Worm (Caenorhabditis elegans) whole organism, L1 larva: ENCODE measurements around the gene swm-1.

Experiments used
- C34B4.2 ChIP-seq: sonication (generic microtip); optimal IDR thresholded peaks from 2 replicates; lab custom pipeline; 2017; ENCODE audit warnings: mild to moderate bottlenecking, missing genetic modification characterization, missing compliant biosample characterization
- F16B12.6 ChIP-seq: fragments of 150-350 bp; optimal IDR thresholded peaks from 2 replicates; lab custom pipeline; 2014; ENCODE audit warnings: missing biosample characterization, missing genetic modification characterization
- alr-1 ChIP-seq: fragments of 200-800 bp; sonication (Bioruptor generic); optimal IDR thresholded peaks from 2 replicates; lab custom pipeline; 2018; ENCODE audit warnings: borderline replicate concordance, mild to moderate bottlenecking, missing genetic modification characterization, missing compliant biosample characterization
- blmp-1 ChIP-seq: fragments of 150-350 bp; optimal IDR thresholded peaks from 2 replicates; lab custom pipeline; 2014; ENCODE audit warnings: missing biosample characterization, missing genetic modification characterization
- ceh-8 ChIP-seq: fragments of 200-800 bp; sonication (Bioruptor generic); optimal IDR thresholded peaks from 2 replicates; lab custom pipeline; 2018; ENCODE audit warnings: mild to moderate bottlenecking, missing genetic modification characterization, moderate library complexity, missing compliant biosample characterization
- ceh-88 ChIP-seq: fragments of 200-800 bp; sonication (Bioruptor generic); IDR thresholded peaks from 2 replicates; pipeline ENCODE4 v1.3.6; 2022; ENCODE audit warnings: missing genetic modification characterization, missing compliant biosample characterization
- efl-1 ChIP-seq, 4 experiments: fragments of 150-350 bp; optimal IDR thresholded peaks in 3 of 4; peaks in 1 of 4; 1 replicate in 1 of 4; 2 replicates in 3 of 4; lab custom pipeline; 2014; ENCODE audit warnings: missing biosample characterization in 2 of 4, missing genetic modification characterization in 2 of 4, missing genetic modification reagents in 2 of 4
- egl-27 ChIP-seq, 2 experiments: fragments of 150-350 bp in 1 of 2; sonication (generic microtip); optimal IDR thresholded peaks; 3 replicates each; lab custom pipeline; 2017 to 2018; ENCODE audit warnings: missing biosample characterization in 2 of 2, missing genetic modification characterization in 2 of 2, missing genetic modification reagents in 2 of 2
- elt-2 ChIP-seq: sonication (generic microtip); optimal IDR thresholded peaks from 2 replicates; lab custom pipeline; 2016; ENCODE audit warnings: missing genetic modification characterization, mild to moderate bottlenecking, inconsistent platforms, missing compliant biosample characterization, missing genetic modification reagents
- elt-3 ChIP-seq, 6 experiments: fragments of 150-350 bp in 1 of 6; sonication (generic microtip); optimal IDR thresholded peaks; 2 replicates each; lab custom pipeline; 2017 to 2018; ENCODE audit warnings: missing biosample characterization in 6 of 6, missing genetic modification characterization in 6 of 6, inconsistent platforms in 1 of 6
- ets-5 ChIP-seq: fragments of 200-800 bp; sonication (Bioruptor generic); IDR thresholded peaks from 2 replicates; pipeline ENCODE4 v1.3.6; 2022; ENCODE audit warnings: missing genetic modification characterization, missing compliant biosample characterization
- fkh-4 ChIP-seq: sonication (generic microtip); optimal IDR thresholded peaks from 2 replicates; lab custom pipeline; 2016; ENCODE audit warnings: missing compliant biosample characterization, missing genetic modification characterization, borderline replicate concordance
- fos-1 ChIP-seq: fragments of 150-350 bp; optimal IDR thresholded peaks from 2 replicates; lab custom pipeline; 2014; ENCODE audit warnings: missing biosample characterization, missing genetic modification characterization
- grh-1 ChIP-seq: fragments of 200-800 bp; sonication (Bioruptor generic); IDR thresholded peaks from 2 replicates; pipeline ENCODE4 v1.3.6; 2022; ENCODE audit warnings: missing genetic modification reagents, missing genetic modification characterization, missing compliant biosample characterization
- hlh-4 ChIP-seq: sonication (generic microtip); optimal IDR thresholded peaks from 2 replicates; lab custom pipeline; 2016; ENCODE audit warnings: mild to moderate bottlenecking, missing genetic modification characterization, missing compliant biosample characterization
- lin-13 ChIP-seq: fragments of 150-350 bp; optimal IDR thresholded peaks from 2 replicates; lab custom pipeline; 2014; ENCODE audit warnings: missing biosample characterization, missing genetic modification reagents, missing genetic modification characterization
- lin-14 ChIP-seq: fragments of 200-800 bp; sonication (Bioruptor generic); optimal IDR thresholded peaks from 2 replicates; lab custom pipeline; 2018; ENCODE audit warnings: mild to moderate bottlenecking, missing genetic modification characterization, moderate library complexity, missing compliant biosample characterization
- lin-15B ChIP-seq: fragments of 150-350 bp; sonication (generic microtip); optimal IDR thresholded peaks from 3 replicates; lab custom pipeline; 2014; ENCODE audit warnings: missing biosample characterization, missing genetic modification characterization
- lir-3 ChIP-seq: sonication (generic microtip); optimal IDR thresholded peaks from 2 replicates; lab custom pipeline; 2016; ENCODE audit warnings: mild to moderate bottlenecking, missing genetic modification characterization, moderate library complexity, missing compliant biosample characterization; ENCODE audit not compliant: poor library complexity
- lsy-2 ChIP-seq, 2 experiments: fragments of 150-350 bp; optimal IDR thresholded peaks; 2 replicates each; lab custom pipeline; 2014; ENCODE audit warnings: missing biosample characterization in 2 of 2, missing genetic modification characterization in 2 of 2
- mef-2 ChIP-seq: fragments of 150-350 bp; optimal IDR thresholded peaks from 2 replicates; lab custom pipeline; 2014; ENCODE audit warnings: missing biosample characterization, missing genetic modification characterization
- nhr-12 ChIP-seq: sonication (generic microtip); optimal IDR thresholded peaks from 2 replicates; lab custom pipeline; 2017; ENCODE audit warnings: missing biosample characterization, missing genetic modification characterization
- nhr-19 ChIP-seq: fragments of 200-800 bp; sonication (Bioruptor generic); conservative IDR thresholded peaks from 2 replicates; pipeline ENCODE4 v1.3.6; 2022; ENCODE audit warnings: missing genetic modification characterization, missing compliant biosample characterization
- nhr-20 ChIP-seq: sonication (generic microtip); optimal IDR thresholded peaks from 2 replicates; lab custom pipeline; 2016; ENCODE audit warnings: mild to moderate bottlenecking, missing genetic modification characterization, missing compliant biosample characterization
- nhr-47 ChIP-seq: sonication (generic microtip); optimal IDR thresholded peaks from 2 replicates; lab custom pipeline; 2016; ENCODE audit warnings: mild to moderate bottlenecking, missing genetic modification characterization, moderate library complexity, missing compliant biosample characterization
- nhr-71 ChIP-seq: sonication (generic microtip); optimal IDR thresholded peaks from 2 replicates; lab custom pipeline; 2016; ENCODE audit warnings: mild to moderate bottlenecking, missing genetic modification characterization, moderate library complexity, missing compliant biosample characterization
- nhr-84 ChIP-seq: sonication (generic microtip); optimal IDR thresholded peaks from 2 replicates; lab custom pipeline; 2017; ENCODE audit warnings: missing biosample characterization, missing genetic modification characterization
- nhr-85 ChIP-seq: sonication (generic microtip); peaks from one replicate; lab custom pipeline; 2016; ENCODE audit warnings: missing genetic modification characterization, inconsistent platforms, missing compliant biosample characterization
- nhr-90 ChIP-seq: sonication (generic microtip); optimal IDR thresholded peaks from 2 replicates; lab custom pipeline; 2016; ENCODE audit warnings: mild to moderate bottlenecking, missing genetic modification characterization, missing compliant biosample characterization; ENCODE audit not compliant: poor library complexity
- pqm-1 ChIP-seq: sonication (generic microtip); optimal IDR thresholded peaks from 3 replicates; lab custom pipeline; 2017; ENCODE audit warnings: missing biosample characterization, missing genetic modification characterization
- rnt-1 ChIP-seq: sonication (generic microtip); optimal IDR thresholded peaks from 2 replicates; lab custom pipeline; 2016; ENCODE audit warnings: mild to moderate bottlenecking, missing genetic modification characterization, moderate library complexity, missing compliant biosample characterization
- snpc-4 ChIP-seq: fragments of 150-350 bp; optimal IDR thresholded peaks from 2 replicates; lab custom pipeline; 2014; ENCODE audit warnings: missing biosample characterization, missing genetic modification characterization
- snu-23 ChIP-seq: sonication (generic microtip); optimal IDR thresholded peaks from 2 replicates; lab custom pipeline; 2016; ENCODE audit warnings: missing genetic modification characterization, missing compliant biosample characterization
- sox-4 ChIP-seq: sonication (generic microtip); optimal IDR thresholded peaks from 2 replicates; lab custom pipeline; 2016; ENCODE audit warnings: missing genetic modification characterization, missing compliant biosample characterization
- sup-37 ChIP-seq: fragments of 200-800 bp; sonication (Bioruptor generic); optimal IDR thresholded peaks from 2 replicates; lab custom pipeline; 2018; ENCODE audit warnings: mild to moderate bottlenecking, missing genetic modification characterization, missing compliant biosample characterization
- swsn-7 ChIP-seq: sonication (generic microtip); optimal IDR thresholded peaks from 2 replicates; lab custom pipeline; 2016; ENCODE audit warnings: missing genetic modification characterization, missing compliant biosample characterization
- tbx-2 ChIP-seq: sonication (generic microtip); optimal IDR thresholded peaks from 2 replicates; lab custom pipeline; 2016; ENCODE audit warnings: missing genetic modification characterization, missing compliant biosample characterization
- unc-62 ChIP-seq: fragments of 150-350 bp; optimal IDR thresholded peaks from 2 replicates; lab custom pipeline; 2014; ENCODE audit warnings: missing biosample characterization, missing genetic modification reagents, missing genetic modification characterization
- vab-15 ChIP-seq: sonication (generic microtip); optimal IDR thresholded peaks from 2 replicates; lab custom pipeline; 2017; ENCODE audit warnings: missing genotype, mild to moderate bottlenecking, missing genetic modification characterization, missing compliant biosample characterization
- xbp-1 ChIP-seq: sonication (generic microtip); optimal IDR thresholded peaks from 2 replicates; lab custom pipeline; 2016; ENCODE audit warnings: missing genetic modification characterization, missing compliant biosample characterization
- ztf-11 ChIP-seq, 2 experiments: sonication (generic microtip); optimal IDR thresholded peaks; 2 replicates each; lab custom pipeline; 2016 to 2017; ENCODE audit warnings: missing genetic modification characterization in 2 of 2, missing biosample characterization in 1 of 2, missing compliant biosample characterization in 1 of 2

Gene swm-1

ce11 chrV:9065915-9066314, 11.2 kb upstream of the swm-1 start:
- TF ChIP-seq ceh-88 (no peak), swsn-7 (tag; lab: Kevin White, UChicago) (no peak), nhr-90 (no peak), C34B4.2 (tag; lab: Kevin White, UChicago) (no peak), elt-3 (tag; optimal IDR thresholded peaks at IDR 0.05; lab: Kevin White, UChicago) (no peak), alr-1 (no peak), snu-23 (GFP tag; lab: Kevin White, UChicago) (peak; percentile 16), hlh-4 (no peak), pqm-1 (tag; lab: Kevin White, UChicago) (no peak), lsy-2 (tag; optimal IDR thresholded peaks at IDR 0.05; lab: Kevin White, UChicago) (peak in 1 of 2 experiments; percentile 3), mef-2 (no peak), nhr-12 (no peak), lin-14 (GFP tag; lab: Kevin White, UChicago) (peak; percentile 62), egl-27 (tag; optimal IDR thresholded peaks at IDR 0.05; lab: Kevin White, UChicago) (no peak), lin-15B (tag; lab: Kevin White, UChicago) (no peak), nhr-84 (no peak), nhr-20 (peak; percentile 11), grh-1 (GFP tag; lab: Robert Waterston, UW) (no peak), nhr-85 (tag; lab: Kevin White, UChicago) (peak; percentile 91), efl-1 (optimal IDR thresholded peaks at IDR 0.05; lab: Kevin White, UChicago) (no peak), efl-1 (GFP tag; optimal IDR thresholded peaks at IDR 0.05 in 1 of 2; lab: Kevin White, UChicago) (no peak), lin-13 (GFP tag; lab: Kevin White, UChicago) (no peak), blmp-1 (tag; lab: Kevin White, UChicago) (peak; percentile 72), ztf-11 (tag; optimal IDR thresholded peaks at IDR 0.05; lab: Kevin White, UChicago) (no peak), ceh-8 (GFP tag; lab: Kevin White, UChicago) (no peak), snpc-4 (no peak), ets-5 (GFP tag; lab: Robert Waterston, UW) (no peak), sox-4 (tag; lab: Kevin White, UChicago) (no peak), F16B12.6 (no peak)

ce11 chrV:9065001-9065400, 10.3 kb upstream of the swm-1 start:
- TF ChIP-seq nhr-19 (GFP tag; lab: Robert Waterston, UW) (no peak), efl-1 (optimal IDR thresholded peaks at IDR 0.05; lab: Kevin White, UChicago) (no peak), efl-1 (GFP tag; optimal IDR thresholded peaks at IDR 0.05 in 1 of 2; lab: Kevin White, UChicago) (peak in 1 of 2 experiments; percentile 29), lin-13 (GFP tag; lab: Kevin White, UChicago) (no peak), rnt-1 (tag; lab: Kevin White, UChicago) (no peak), vab-15 (tag; lab: Kevin White, UChicago) (no peak), nhr-47 (tag; lab: Kevin White, UChicago) (no peak), fos-1 (no peak), nhr-85 (tag; lab: Kevin White, UChicago) (peak; percentile 54), fkh-4 (no peak), elt-2 (tag; lab: Kevin White, UChicago) (no peak)

ce11 chrV:9063134-9063533, 8.5 kb upstream of the swm-1 start:
- TF ChIP-seq nhr-85 (tag; lab: Kevin White, UChicago) (peak; percentile 23), sup-37 (no peak), lir-3 (tag; lab: Kevin White, UChicago) (no peak), tbx-2 (tag; lab: Kevin White, UChicago) (no peak), ceh-8 (GFP tag; lab: Kevin White, UChicago) (no peak), unc-62 (GFP tag; lab: Kevin White, UChicago) (no peak), lsy-2 (tag; optimal IDR thresholded peaks at IDR 0.05; lab: Kevin White, UChicago) (no peak), blmp-1 (tag; lab: Kevin White, UChicago) (peak; percentile 18), xbp-1 (tag; lab: Kevin White, UChicago) (no peak), efl-1 (optimal IDR thresholded peaks at IDR 0.05; lab: Kevin White, UChicago) (no peak), efl-1 (GFP tag; optimal IDR thresholded peaks at IDR 0.05 in 1 of 2; lab: Kevin White, UChicago) (peak in 1 of 2 experiments; percentile 89), nhr-71 (tag; lab: Kevin White, UChicago) (no peak)
